Fruit fly (Drosophila melanogaster) whole organism, prepupa: ENCODE data around the gene Polr2G.

Experiments used
- CG10669 ChIP-seq: fragments of 200-800 bp; sonication (Bioruptor generic); optimal IDR thresholded peaks from 3 replicates; lab custom pipeline; 2018; ENCODE audit warnings: missing biosample characterization, mild to moderate bottlenecking, missing genetic modification characterization, moderate library complexity
- CG11294 ChIP-seq: fragments of 200-800 bp; sonication (Bioruptor generic); IDR thresholded peaks from 2 replicates; pipeline ENCODE4 v1.3.6; 2022; ENCODE audit warnings: missing biosample characterization, missing genetic modification characterization
- CG11902 ChIP-seq: fragments of 200-800 bp; sonication (Bioruptor generic); optimal IDR thresholded peaks from 3 replicates; lab custom pipeline; 2016; ENCODE audit warnings: missing biosample characterization, missing genetic modification characterization
- CG15336 ChIP-seq: fragments of 200-800 bp; sonication (Bioruptor generic); IDR thresholded peaks from 2 replicates; pipeline ENCODE4 v1.3.6; 2022; ENCODE audit warnings: missing biosample characterization, missing genetic modification characterization
- CG3032 ChIP-seq: fragments of 200-800 bp; optimal IDR thresholded peaks from 2 replicates; lab custom pipeline; 2019; ENCODE audit warnings: missing biosample characterization, mild to moderate bottlenecking, missing genetic modification characterization, moderate library complexity
- CG31627 ChIP-seq: fragments of 200-800 bp; sonication (Bioruptor generic); optimal IDR thresholded peaks from 3 replicates; lab custom pipeline; 2016; ENCODE audit warnings: missing biosample characterization, missing genetic modification characterization
- CG4318 ChIP-seq: fragments of 200-800 bp; sonication (Bioruptor generic); optimal IDR thresholded peaks from 3 replicates; lab custom pipeline; 2017; ENCODE audit warnings: missing biosample characterization, mild to moderate bottlenecking, missing genetic modification characterization
- CG6276 ChIP-seq: fragments of 200-800 bp; sonication (Bioruptor generic); optimal IDR thresholded peaks from 2 replicates; lab custom pipeline; 2017; ENCODE audit warnings: missing biosample characterization, mild to moderate bottlenecking, missing genetic modification characterization
- CG6808 ChIP-seq: fragments of 200-800 bp; sonication (Bioruptor generic); optimal IDR thresholded peaks from 3 replicates; lab custom pipeline; 2017; ENCODE audit warnings: missing biosample characterization, missing genetic modification characterization, mild to moderate bottlenecking, moderate library complexity, missing genetic modification reagents
- CG6854 ChIP-seq: fragments of 200-800 bp; sonication (Bioruptor generic); optimal IDR thresholded peaks from 2 replicates; lab custom pipeline; 2017; ENCODE audit warnings: missing biosample characterization, mild to moderate bottlenecking, missing genetic modification characterization
- CG8119 ChIP-seq: fragments of 200-800 bp; sonication (Bioruptor generic); IDR thresholded peaks from 3 replicates; pipeline ENCODE4 v1.3.6; 2022; ENCODE audit warnings: missing biosample characterization, missing genetic modification characterization
- CG8319 ChIP-seq: fragments of 200-800 bp; sonication (Bioruptor generic); optimal IDR thresholded peaks from 3 replicates; lab custom pipeline; 2016; ENCODE audit warnings: missing biosample characterization, missing genetic modification characterization
- Eip75B ChIP-seq: fragments of 200-800 bp; sonication (Bioruptor generic); optimal IDR thresholded peaks from 3 replicates; lab custom pipeline; 2016; ENCODE audit warnings: missing biosample characterization, missing genetic modification characterization
- Eip78C ChIP-seq: fragments of 200-800 bp; sonication (Bioruptor generic); peaks from one replicate; lab custom pipeline; 2016; ENCODE audit warnings: missing biosample characterization, missing genetic modification characterization
- Eip93F ChIP-seq: fragments of 200-800 bp; sonication (Bioruptor generic); optimal IDR thresholded peaks from 2 replicates; lab custom pipeline; 2016; ENCODE audit warnings: missing biosample characterization, mild to moderate bottlenecking, missing genetic modification characterization
- Ets21C ChIP-seq: fragments of 200-800 bp; sonication (Bioruptor generic); optimal IDR thresholded peaks from 3 replicates; lab custom pipeline; 2016; ENCODE audit warnings: missing biosample characterization, missing genetic modification characterization
- Ets96B ChIP-seq: fragments of 200-800 bp; optimal IDR thresholded peaks from 2 replicates; lab custom pipeline; 2019; ENCODE audit warnings: missing biosample characterization, mild to moderate bottlenecking, missing genetic modification characterization, moderate library complexity
- Gug ChIP-seq: fragments of 200-800 bp; sonication (Bioruptor generic); IDR thresholded peaks from 2 replicates; pipeline ENCODE4 v1.3.6; 2022; ENCODE audit warnings: missing biosample characterization, missing genetic modification characterization
- Hr4 ChIP-seq: fragments of 200-800 bp; sonication (Bioruptor generic); optimal IDR thresholded peaks from 3 replicates; lab custom pipeline; 2016; ENCODE audit warnings: missing biosample characterization, missing genetic modification characterization
- Met ChIP-seq: fragments of 200-800 bp; sonication (Bioruptor generic); optimal IDR thresholded peaks from 3 replicates; lab custom pipeline; 2016; ENCODE audit warnings: missing biosample characterization, missing genetic modification characterization
- Smox ChIP-seq: fragments of 200-800 bp; sonication (Bioruptor generic); optimal IDR thresholded peaks from 3 replicates; lab custom pipeline; 2016; ENCODE audit warnings: missing biosample characterization, missing genetic modification characterization
- Sox102F ChIP-seq: fragments of 200-800 bp; sonication (Bioruptor generic); optimal IDR thresholded peaks from 2 replicates; lab custom pipeline; 2016; ENCODE audit warnings: missing biosample characterization, mild to moderate bottlenecking, missing genetic modification characterization
- Sox15 ChIP-seq: fragments of 200-800 bp; sonication (Bioruptor generic); optimal IDR thresholded peaks from 3 replicates; lab custom pipeline; 2016; ENCODE audit warnings: missing biosample characterization, missing genetic modification characterization
- acj6 ChIP-seq: fragments of 200-800 bp; sonication (Bioruptor generic); optimal IDR thresholded peaks from 3 replicates; lab custom pipeline; 2016; ENCODE audit warnings: missing biosample characterization, missing genetic modification characterization
- cyc ChIP-seq: fragments of 200-800 bp; sonication (Bioruptor generic); optimal IDR thresholded peaks from 3 replicates; lab custom pipeline; 2016; ENCODE audit warnings: missing biosample characterization, missing genetic modification characterization
- dac ChIP-seq: fragments of 200-800 bp; sonication (Bioruptor generic); optimal IDR thresholded peaks from 2 replicates; lab custom pipeline; 2017; ENCODE audit warnings: missing biosample characterization, mild to moderate bottlenecking, missing genetic modification characterization
- dsx ChIP-seq: fragments of 200-800 bp; optimal IDR thresholded peaks from 3 replicates; lab custom pipeline; 2019; ENCODE audit warnings: missing biosample characterization, mild to moderate bottlenecking, missing genetic modification characterization, moderate library complexity; ENCODE audit not compliant: poor library complexity, severe bottlenecking
- eg ChIP-seq: fragments of 200-800 bp; sonication (Bioruptor generic); IDR thresholded peaks from 3 replicates; pipeline ENCODE4 v1.3.6; 2022; ENCODE audit warnings: missing biosample characterization, missing genetic modification characterization
- esn ChIP-seq: fragments of 200-800 bp; sonication (Bioruptor generic); optimal IDR thresholded peaks from 2 replicates; lab custom pipeline; 2016; ENCODE audit warnings: missing biosample characterization, mild to moderate bottlenecking, missing genetic modification characterization, moderate library complexity
- fd59A ChIP-seq: fragments of 200-800 bp; sonication (Bioruptor generic); optimal IDR thresholded peaks from 2 replicates; lab custom pipeline; 2017; ENCODE audit warnings: missing biosample characterization, mild to moderate bottlenecking, missing genetic modification characterization, missing genetic modification reagents
- fkh ChIP-seq: fragments of 200-800 bp; sonication (Bioruptor generic); optimal IDR thresholded peaks from 3 replicates; lab custom pipeline; 2017; ENCODE audit warnings: missing biosample characterization, mild to moderate bottlenecking, missing genetic modification characterization, moderate library complexity
- net ChIP-seq: fragments of 200-800 bp; sonication (Bioruptor generic); optimal IDR thresholded peaks from 3 replicates; lab custom pipeline; 2016; ENCODE audit warnings: missing biosample characterization, missing genetic modification characterization
- salr ChIP-seq, 2 experiments: fragments of 200-800 bp; sonication (Bioruptor generic); optimal IDR thresholded peaks; 3 replicates each; lab custom pipeline; 2016 to 2018; ENCODE audit warnings: missing biosample characterization in 2 of 2, missing genetic modification characterization in 2 of 2, mild to moderate bottlenecking in 1 of 2
- spab ChIP-seq: fragments of 200-800 bp; sonication (Bioruptor generic); optimal IDR thresholded peaks from 2 replicates; lab custom pipeline; 2017; ENCODE audit warnings: missing biosample characterization, mild to moderate bottlenecking, missing genetic modification characterization, missing genetic modification reagents
- ss ChIP-seq, 2 experiments: fragments of 200-800 bp; sonication (Bioruptor generic); optimal IDR thresholded peaks; 2 replicates in 1 of 2; 3 replicates in 1 of 2; lab custom pipeline; 2017 to 2018; ENCODE audit warnings: mild to moderate bottlenecking in 2 of 2, missing biosample characterization in 2 of 2, missing genetic modification characterization in 2 of 2, moderate library complexity in 1 of 2
- svp ChIP-seq: fragments of 200-800 bp; sonication (Bioruptor generic); peaks from one replicate; lab custom pipeline; 2016; ENCODE audit warnings: missing biosample characterization, missing genetic modification characterization
- topi ChIP-seq: fragments of 200-800 bp; sonication (Bioruptor generic); optimal IDR thresholded peaks from 3 replicates; lab custom pipeline; 2016; ENCODE audit warnings: missing biosample characterization, missing genetic modification characterization
- vri ChIP-seq: fragments of 200-800 bp; sonication (Bioruptor generic); optimal IDR thresholded peaks from 3 replicates; lab custom pipeline; 2016; ENCODE audit warnings: missing biosample characterization, mild to moderate bottlenecking, missing genetic modification characterization

Polr2G gene

dm6 chr3R:15249735-15250134, 26.8 kb upstream of the Polr2G start, which contains the start of gene CG42404:
TSS of gene CG42404 (plus strand) at chr3R:15250094.
- peak; percentile 2 for TF ChIP-seq svp (GFP tag; lab: Kevin White, UChicago)
- no peak for TF ChIP-seq Ets96B (tag; lab: Kevin White, UChicago)

dm6 chr3R:15249037-15249436, 26.1 kb upstream of the Polr2G start, which contains the start of gene Amt:
TSS of gene Amt (minus strand) at chr3R:15249137.
- TF ChIP-seq topi (GFP tag; lab: Kevin White, UChicago) (no peak), Eip75B (GFP tag; lab: Kevin White, UChicago) (no peak), acj6 (GFP tag; lab: Kevin White, UChicago) (no peak), CG6276 (GFP tag; lab: Kevin White, UChicago) (no peak), ss (GFP tag; optimal IDR thresholded peaks at IDR 0.05; lab: Kevin White, UChicago) (no peak), CG11902 (no peak), CG6808 (GFP tag; lab: Kevin White, UChicago) (no peak), CG8319 (GFP tag; lab: Kevin White, UChicago) (no peak)
- TF ChIP-seq, all 60 proteins: peak for 0

- TF ChIP-seq CG11294 (GFP tag; lab: Robert Waterston, UW) (no peak), CG10669 (GFP tag; lab: Kevin White, UChicago) (no peak), CG6854 (GFP tag; lab: Kevin White, UChicago) (no peak), vri (no peak), esn (peak; percentile 2), fkh (no peak), Smox (GFP tag; lab: Kevin White, UChicago) (no peak), Sox102F (GFP tag; lab: Kevin White, UChicago) (peak; percentile 2), net (no peak), acj6 (GFP tag; lab: Kevin White, UChicago) (no peak), svp (GFP tag; lab: Kevin White, UChicago) (no peak), Gug (GFP tag; lab: Robert Waterston, UW) (no peak), CG31627 (GFP tag; lab: Kevin White, UChicago) (no peak), CG15336 (GFP tag; lab: Robert Waterston, UW) (no peak), CG4318 (GFP tag; lab: Kevin White, UChicago) (no peak), spab (GFP tag; lab: Kevin White, UChicago) (no peak), Hr4 (GFP tag; lab: Kevin White, UChicago) (no peak), Sox15 (GFP tag; lab: Kevin White, UChicago) (no peak), cyc (GFP tag; lab: Kevin White, UChicago) (no peak), eg (GFP tag; lab: Robert Waterston, UW) (no peak), Eip78C (GFP tag; lab: Kevin White, UChicago) (peak; percentile 45), Eip93F (GFP tag; lab: Kevin White, UChicago) (no peak), salr (GFP tag; optimal IDR thresholded peaks at IDR 0.05; lab: Kevin White, UChicago) (no peak), Ets96B (tag; lab: Kevin White, UChicago) (no peak), dsx (GFP tag; lab: Kevin White, UChicago) (no peak), Met (GFP tag; lab: Kevin White, UChicago) (peak; percentile 13), CG8119 (no peak), fd59A (GFP tag; lab: Kevin White, UChicago) (no peak), dac (GFP tag; lab: Kevin White, UChicago) (no peak), CG6808 (GFP tag; lab: Kevin White, UChicago) (no peak), Ets21C (GFP tag; lab: Kevin White, UChicago) (no peak), CG3032 (tag; lab: Kevin White, UChicago) (no peak)
Observed at dm6 chr3R:15246601-15247000, 23.6 kb upstream of the Polr2G start.
